Fruit fly (Drosophila melanogaster): Measurements from ENCODE around the gene CG10431.
A peak's percentile ranks its signal among the peaks of the same experiment; 100 is the strongest.

The CG10431 gene

DNA sequence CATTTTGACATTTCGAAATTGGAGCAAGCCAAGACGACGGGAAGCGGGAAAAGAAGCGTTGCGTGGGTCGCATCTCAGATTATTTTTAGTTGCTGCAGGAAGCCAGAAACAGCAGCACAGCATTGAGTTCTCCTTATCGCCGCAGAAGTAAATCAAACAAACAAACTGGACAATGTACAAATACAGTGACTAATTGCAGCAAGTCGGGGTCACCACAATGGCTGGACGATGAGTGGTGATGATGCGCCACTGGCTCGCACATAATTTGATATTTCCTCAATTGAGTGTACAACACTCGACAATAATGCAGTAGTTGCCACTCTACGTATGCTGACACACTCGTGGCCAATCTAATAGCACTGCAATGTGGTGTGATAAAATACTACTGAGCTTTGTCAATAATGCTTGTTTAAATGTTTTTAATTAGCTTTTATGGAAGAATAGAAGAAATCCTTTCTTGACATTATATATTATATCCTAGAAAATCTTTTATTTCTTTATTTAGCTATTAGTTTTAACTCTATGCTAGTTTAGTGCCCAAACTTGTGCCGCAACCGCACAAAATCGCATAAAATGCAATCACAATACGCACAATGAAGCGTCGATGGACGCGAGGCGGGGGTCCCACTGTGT lies 7.6 kb downstream of the CG10431 start (continued):
- TF ChIP-seq CG1621 (tag; optimal IDR thresholded peaks at IDR 0.05) (peak; percentile 54), Blimp-1 (GFP tag; optimal IDR thresholded peaks at IDR 0.05) (no peak), CG8632 (GFP tag; optimal IDR thresholded peaks at IDR 0.05) (peak; percentile 49), esn (GFP tag; optimal IDR thresholded peaks at IDR 0.05) (peak; percentile 51), CG15336 (GFP tag; IDR thresholded peaks at IDR 0.05) (peak; percentile 93), svp (GFP tag) (peak; percentile 76), vri (GFP tag; optimal IDR thresholded peaks at IDR 0.05) (no peak), Sox14 (GFP tag; optimal IDR thresholded peaks at IDR 0.05) (peak; percentile 51), achi (GFP tag; optimal IDR thresholded peaks at IDR 0.05) (peak; percentile 76), Gug (GFP tag; IDR thresholded peaks at IDR 0.05) (peak; percentile 81), Ets96B (tag; optimal IDR thresholded peaks at IDR 0.05) (peak; percentile 64)

DNA sequence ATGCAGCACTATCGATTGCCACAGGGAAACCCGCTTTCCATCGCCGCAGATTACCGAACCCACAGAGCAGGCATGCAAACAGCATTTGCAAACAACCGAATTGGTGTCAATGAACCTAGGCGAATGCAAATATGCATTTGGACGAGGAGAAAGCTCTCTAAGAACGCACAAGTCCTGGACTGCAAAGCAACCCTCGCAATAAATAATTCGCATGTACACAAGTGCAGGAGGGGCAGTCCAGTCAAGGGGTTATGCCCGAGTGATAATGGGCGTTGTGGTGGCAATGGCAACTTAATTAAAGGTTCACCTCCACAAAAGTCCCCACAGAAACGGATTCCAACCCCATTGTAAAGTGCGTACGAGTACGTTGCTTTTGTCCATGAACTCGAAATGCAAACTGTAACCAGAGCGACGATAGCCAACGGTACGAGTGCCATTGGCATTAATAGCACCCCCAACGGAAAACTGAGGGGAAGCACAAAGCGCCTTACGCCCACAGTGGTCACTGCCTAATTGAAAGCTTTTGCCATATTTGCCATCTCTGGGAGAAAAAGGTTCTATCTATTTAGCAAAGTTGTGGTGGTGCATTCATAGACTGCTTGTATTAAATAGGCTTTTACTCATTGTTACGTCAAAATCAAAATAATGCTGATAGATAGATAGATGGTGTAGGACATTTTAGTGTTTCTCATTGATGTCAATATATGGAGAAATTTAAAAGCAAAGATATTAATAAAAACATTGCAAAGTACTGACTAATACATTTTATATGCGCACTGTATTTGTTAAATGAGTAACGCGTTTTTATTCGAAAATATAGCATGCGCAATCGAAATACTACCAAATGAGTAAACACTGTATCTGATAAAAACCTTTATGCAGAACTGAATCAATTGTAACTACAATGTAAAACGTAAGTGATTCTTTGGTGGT lies 8.6 kb downstream of the CG10431 start:
- TF ChIP-seq ss (GFP tag; optimal IDR thresholded peaks at IDR 0.05) (peak in 1 of 2 experiments; percentile 28), Ets96B (tag; optimal IDR thresholded peaks at IDR 0.05) (peak; percentile 30), Eip75B (GFP tag; optimal IDR thresholded peaks at IDR 0.05) (peak; percentile 17), CG32006 (GFP tag; optimal IDR thresholded peaks at IDR 0.05) (peak; percentile 36), OdsH (GFP tag; optimal IDR thresholded peaks at IDR 0.05) (no peak), CG16779 (tag; optimal IDR thresholded peaks at IDR 0.05) (no peak), Sox15 (GFP tag; optimal IDR thresholded peaks at IDR 0.05) (no peak), CG34406 (GFP tag; optimal IDR thresholded peaks at IDR 0.05) (peak; percentile 33), Sox14 (GFP tag; optimal IDR thresholded peaks at IDR 0.05) (peak; percentile 48), CG11762 (GFP tag; optimal IDR thresholded peaks at IDR 0.05; ENCODE audit: insufficient read depth) (no peak), CG11902 (GFP tag; optimal IDR thresholded peaks at IDR 0.05) (no peak), CG7368 (GFP tag; optimal IDR thresholded peaks at IDR 0.05) (no peak), pdm3 (GFP tag; optimal IDR thresholded peaks at IDR 0.05) (peak; percentile 33), CG6854 (GFP tag; optimal IDR thresholded peaks at IDR 0.05) (no peak), net (GFP tag; optimal IDR thresholded peaks at IDR 0.05) (no peak), CG3919 (GFP tag; optimal IDR thresholded peaks at IDR 0.05) (no peak), CG8119 (GFP tag; IDR thresholded peaks at IDR 0.05) (0 out of 3 replicates have a peak, but pooled peaks have one; percentile 16), CG8632 (GFP tag; optimal IDR thresholded peaks at IDR 0.05) (peak; percentile 19), spab (GFP tag; optimal IDR thresholded peaks at IDR 0.05) (no peak), CG10669 (GFP tag; optimal IDR thresholded peaks at IDR 0.05) (no peak), CG9139 (GFP tag; optimal IDR thresholded peaks at IDR 0.05) (no peak), fkh (GFP tag; optimal IDR thresholded peaks at IDR 0.05) (no peak), CG3032 (tag; optimal IDR thresholded peaks at IDR 0.05) (peak; percentile 6), CG31627 (GFP tag; optimal IDR thresholded peaks at IDR 0.05) (peak; percentile 52), esn (GFP tag; optimal IDR thresholded peaks at IDR 0.05) (peak; percentile 52), CG1621 (tag; optimal IDR thresholded peaks at IDR 0.05) (no peak), CG15336 (GFP tag; IDR thresholded peaks at IDR 0.05) (no peak), Lpt (GFP tag; optimal IDR thresholded peaks at IDR 0.05) (no peak), CG6792 (GFP tag; optimal IDR thresholded peaks at IDR 0.05) (peak; percentile 5), Blimp-1 (GFP tag; optimal IDR thresholded peaks at IDR 0.05) (no peak), achi (GFP tag; optimal IDR thresholded peaks at IDR 0.05) (peak; percentile 0), Hr39 (GFP tag; optimal IDR thresholded peaks at IDR 0.05) (peak; percentile 35), Hr4 (GFP tag; optimal IDR thresholded peaks at IDR 0.05) (no peak), Met (GFP tag; optimal IDR thresholded peaks at IDR 0.05) (peak; percentile 42), Eip93F (GFP tag; optimal IDR thresholded peaks at IDR 0.05) (no peak), dsx (GFP tag; optimal IDR thresholded peaks at IDR 0.05; ENCODE audit: poor library complexity, severe bottlenecking) (peak; percentile 40), CG6808 (GFP tag; optimal IDR thresholded peaks at IDR 0.05) (no peak), Eip78C (GFP tag) (peak; percentile 73), Hr38 (GFP tag; optimal IDR thresholded peaks at IDR 0.05) (no peak), Smox (GFP tag; optimal IDR thresholded peaks at IDR 0.05) (peak; percentile 29), CG6276 (GFP tag; optimal IDR thresholded peaks at IDR 0.05) (no peak), CG10631 (GFP tag; optimal IDR thresholded peaks at IDR 0.05) (peak; percentile 34)

All from whole organism, prepupa.